Worm (Caenorhabditis elegans): ENCODE results near the gene Y17G9B.5.

- TF ChIP-seq ceh-34 (tag; optimal IDR thresholded peaks at IDR 0.05) (no peak), C38D4.7 (GFP tag; optimal IDR thresholded peaks at IDR 0.05) (no peak), unc-3 (GFP tag; conservative IDR thresholded peaks at IDR 0.05) (no peak), unc-3 (tag; optimal IDR thresholded peaks at IDR 0.05) (no peak), pag-3 (tag; optimal IDR thresholded peaks at IDR 0.05; ENCODE audit: borderline replicate concordance) (no peak), sox-4 (tag; optimal IDR thresholded peaks at IDR 0.05) (no peak), zip-5 (tag; optimal IDR thresholded peaks at IDR 0.05) (peak; percentile 26), eyg-1 (tag; optimal IDR thresholded peaks at IDR 0.05) (no peak), nhr-11 (tag; optimal IDR thresholded peaks at IDR 0.05) (no peak), rnt-1 (tag; optimal IDR thresholded peaks at IDR 0.05) (no peak), pha-2 (tag; optimal IDR thresholded peaks at IDR 0.05) (no peak), elt-4 (tag; optimal IDR thresholded peaks at IDR 0.05) (no peak), ama-1 (optimal IDR thresholded peaks at IDR 0.05) (no peak)
Observed at ce11 chrIV:4712376-4712775, 37.7 kb upstream of the Y17G9B.5 start, which contains the start of gene yars-2.

Data from whole organism, late embryonic.